Worm (Caenorhabditis elegans) whole organism, L3 larva: ENCODE measurements around the gene pigk-1.

Source experiments
- R02D3.7 ChIP-seq: fragments of 150-350 bp; optimal IDR thresholded peaks from 2 replicates; lab custom pipeline; 2014; ENCODE audit warnings: missing biosample characterization, missing genetic modification characterization
- ZK546.5 ChIP-seq: sonication (generic microtip); optimal IDR thresholded peaks from 2 replicates; lab custom pipeline; 2017; ENCODE audit warnings: missing biosample characterization, missing genetic modification characterization
- aly-2 ChIP-seq: fragments of 150-350 bp; optimal IDR thresholded peaks from 2 replicates; lab custom pipeline; 2014; ENCODE audit warnings: missing biosample characterization, missing genetic modification characterization
- ama-1 ChIP-seq: fragments of 150-350 bp; optimal IDR thresholded peaks from 2 replicates; lab custom pipeline; 2018
- ceh-16 ChIP-seq: sonication (generic microtip); optimal IDR thresholded peaks from 2 replicates; lab custom pipeline; 2017; ENCODE audit warnings: missing biosample characterization, missing genetic modification characterization
- ceh-28 ChIP-seq: fragments of 150-350 bp; optimal IDR thresholded peaks from 2 replicates; lab custom pipeline; 2014; ENCODE audit warnings: missing biosample characterization, missing genetic modification reagents, missing genetic modification characterization
- ceh-82 ChIP-seq: fragments of 150-350 bp; optimal IDR thresholded peaks from 2 replicates; lab custom pipeline; 2014; ENCODE audit warnings: missing biosample characterization, missing genetic modification characterization
- ceh-9 ChIP-seq: sonication (generic microtip); optimal IDR thresholded peaks from 2 replicates; lab custom pipeline; 2018; ENCODE audit warnings: missing biosample characterization, missing genetic modification characterization
- daf-12 ChIP-seq: fragments of 150-350 bp; optimal IDR thresholded peaks from 2 replicates; lab custom pipeline; 2014; ENCODE audit warnings: missing biosample characterization, missing genetic modification reagents, missing genetic modification characterization
- egl-27 ChIP-seq: sonication (generic microtip); optimal IDR thresholded peaks from 4 replicates; lab custom pipeline; 2017; ENCODE audit warnings: missing biosample characterization, missing genetic modification reagents, missing genetic modification characterization
- egl-5 ChIP-seq: fragments of 150-350 bp; optimal IDR thresholded peaks from 2 replicates; lab custom pipeline; 2017; ENCODE audit warnings: missing biosample characterization, missing genetic modification reagents, missing genetic modification characterization, inconsistent platforms
- elt-1 ChIP-seq: fragments of 150-350 bp; optimal IDR thresholded peaks from 2 replicates; lab custom pipeline; 2014; ENCODE audit warnings: missing biosample characterization, missing genetic modification characterization
- elt-2 ChIP-seq: sonication (generic microtip); optimal IDR thresholded peaks from 2 replicates; lab custom pipeline; 2016; ENCODE audit warnings: missing genetic modification reagents, mild to moderate bottlenecking, missing genetic modification characterization, missing compliant biosample characterization
- elt-3 ChIP-seq, 3 experiments: fragments of 150-350 bp in 1 of 3; sonication (generic microtip) in 2 of 3; optimal IDR thresholded peaks; 2 replicates in 2 of 3; 4 replicates in 1 of 3; lab custom pipeline; 2014 to 2017; ENCODE audit warnings: missing biosample characterization in 3 of 3, missing genetic modification characterization in 3 of 3
- eor-1 ChIP-seq, 2 experiments: fragments of 150-350 bp; optimal IDR thresholded peaks; 2 replicates each; lab custom pipeline; 2014 to 2018; ENCODE audit warnings: missing biosample characterization in 2 of 2, missing genetic modification characterization in 2 of 2
- fkh-10 ChIP-seq: sonication (generic microtip); optimal IDR thresholded peaks from 2 replicates; lab custom pipeline; 2017; ENCODE audit warnings: missing biosample characterization, missing genetic modification reagents, missing genetic modification characterization
- fkh-2 ChIP-seq: fragments of 150-350 bp; optimal IDR thresholded peaks from 2 replicates; lab custom pipeline; 2014; ENCODE audit warnings: missing biosample characterization, missing genetic modification reagents, missing genetic modification characterization
- fos-1 ChIP-seq: fragments of 150-350 bp; optimal IDR thresholded peaks from 2 replicates; lab custom pipeline; 2014; ENCODE audit warnings: missing biosample characterization, missing genetic modification characterization
- hmg-11 ChIP-seq: sonication (generic microtip); optimal IDR thresholded peaks from 2 replicates; lab custom pipeline; 2016; ENCODE audit warnings: missing genetic modification characterization, missing compliant biosample characterization
- jun-1 ChIP-seq: fragments of 150-350 bp; optimal IDR thresholded peaks from 2 replicates; lab custom pipeline; 2014; ENCODE audit warnings: missing biosample characterization, missing genetic modification reagents, missing genetic modification characterization
- lin-15B ChIP-seq: fragments of 150-350 bp; optimal IDR thresholded peaks from 2 replicates; lab custom pipeline; 2014; ENCODE audit warnings: missing biosample characterization, missing genetic modification characterization
- lin-39 ChIP-seq: fragments of 150-350 bp; optimal IDR thresholded peaks from 2 replicates; lab custom pipeline; 2018; ENCODE audit warnings: missing biosample characterization, missing genetic modification reagents, missing genetic modification characterization
- lsy-12 ChIP-seq: sonication (generic microtip); optimal IDR thresholded peaks from 2 replicates; lab custom pipeline; 2016; ENCODE audit warnings: mild to moderate bottlenecking, missing genetic modification characterization, missing compliant biosample characterization
- mdl-1 ChIP-seq: fragments of 150-350 bp; optimal IDR thresholded peaks from 2 replicates; lab custom pipeline; 2014; ENCODE audit warnings: missing biosample characterization, missing genetic modification characterization
- mml-1 ChIP-seq: fragments of 150-350 bp; sonication (generic microtip); optimal IDR thresholded peaks from 3 replicates; lab custom pipeline; 2014; ENCODE audit warnings: missing biosample characterization, missing genetic modification characterization
- nfya-1 ChIP-seq: sonication (generic microtip); optimal IDR thresholded peaks from 2 replicates; lab custom pipeline; 2017; ENCODE audit warnings: missing genetic modification characterization, mild to moderate bottlenecking, missing compliant biosample characterization, antibody characterized with exemption, moderate library complexity; ENCODE audit not compliant: insufficient read depth
- nhr-11 ChIP-seq: fragments of 150-350 bp; optimal IDR thresholded peaks from 2 replicates; lab custom pipeline; 2014; ENCODE audit warnings: missing biosample characterization, missing genetic modification characterization
- nhr-12 ChIP-seq: fragments of 150-350 bp; optimal IDR thresholded peaks from 2 replicates; lab custom pipeline; 2014; ENCODE audit warnings: missing biosample characterization, missing genetic modification characterization
- nhr-23 ChIP-seq: fragments of 150-350 bp; optimal IDR thresholded peaks from 2 replicates; lab custom pipeline; 2014; ENCODE audit warnings: missing biosample characterization, missing genetic modification reagents, missing genetic modification characterization
- nhr-237 ChIP-seq: fragments of 150-350 bp; optimal IDR thresholded peaks from 2 replicates; lab custom pipeline; 2014; ENCODE audit warnings: missing biosample characterization, missing genetic modification characterization
- nhr-25 ChIP-seq: sonication (generic microtip); optimal IDR thresholded peaks from 2 replicates; lab custom pipeline; 2017; ENCODE audit warnings: missing biosample characterization, missing genetic modification characterization
- nhr-28 ChIP-seq: fragments of 150-350 bp; optimal IDR thresholded peaks from 2 replicates; lab custom pipeline; 2014; ENCODE audit warnings: missing biosample characterization, missing genetic modification characterization
- nhr-43 ChIP-seq: sonication (generic microtip); optimal IDR thresholded peaks from 2 replicates; lab custom pipeline; 2016; ENCODE audit warnings: mild to moderate bottlenecking, missing genetic modification characterization, missing compliant biosample characterization; ENCODE audit not compliant: poor library complexity, severe bottlenecking
- nhr-67 ChIP-seq: fragments of 150-350 bp; optimal IDR thresholded peaks from 2 replicates; lab custom pipeline; 2014; ENCODE audit warnings: missing biosample characterization, missing genetic modification characterization
- nhr-76 ChIP-seq: fragments of 150-350 bp; sonication (generic microtip); optimal IDR thresholded peaks from 5 replicates; lab custom pipeline; 2014; ENCODE audit warnings: missing biosample characterization, missing genetic modification characterization
- nhr-77 ChIP-seq: fragments of 150-350 bp; optimal IDR thresholded peaks from 2 replicates; lab custom pipeline; 2014; ENCODE audit warnings: missing biosample characterization, missing genetic modification characterization
- pha-4 ChIP-seq: fragments of 150-350 bp; optimal IDR thresholded peaks from 2 replicates; lab custom pipeline; 2014; ENCODE audit warnings: missing biosample characterization, missing genetic modification reagents, missing genetic modification characterization
- pqm-1 ChIP-seq: fragments of 150-350 bp; optimal IDR thresholded peaks from 2 replicates; lab custom pipeline; 2017; ENCODE audit warnings: missing biosample characterization, missing genetic modification characterization, inconsistent platforms
- sea-2 ChIP-seq: fragments of 150-350 bp; sonication (generic microtip); optimal IDR thresholded peaks from 4 replicates; lab custom pipeline; 2014; ENCODE audit warnings: missing biosample characterization, missing genetic modification reagents, missing genetic modification characterization
- skn-1 ChIP-seq: fragments of 150-350 bp; optimal IDR thresholded peaks from 2 replicates; lab custom pipeline; 2014; ENCODE audit warnings: missing biosample characterization, missing genetic modification characterization
- snpc-4 ChIP-seq: fragments of 150-350 bp; optimal IDR thresholded peaks from 2 replicates; lab custom pipeline; 2014; ENCODE audit warnings: missing biosample characterization, missing genetic modification characterization
- tbx-2 ChIP-seq: sonication (generic microtip); optimal IDR thresholded peaks from 2 replicates; lab custom pipeline; 2016; ENCODE audit warnings: mild to moderate bottlenecking, missing genetic modification characterization, missing compliant biosample characterization
- unc-39 ChIP-seq: sonication (generic microtip); optimal IDR thresholded peaks from 4 replicates; lab custom pipeline; 2017; ENCODE audit warnings: missing biosample characterization, missing genetic modification characterization
- unc-62 ChIP-seq: fragments of 150-350 bp; sonication (generic microtip); optimal IDR thresholded peaks from 4 replicates; lab custom pipeline; 2014; ENCODE audit warnings: missing biosample characterization, missing genetic modification reagents, missing genetic modification characterization
- zag-1 ChIP-seq: fragments of 150-350 bp; optimal IDR thresholded peaks from 2 replicates; lab custom pipeline; 2014; ENCODE audit warnings: missing biosample characterization, missing genetic modification characterization
- ztf-11 ChIP-seq: fragments of 150-350 bp; optimal IDR thresholded peaks from 2 replicates; lab custom pipeline; 2014; ENCODE audit warnings: missing biosample characterization, missing genetic modification characterization
- ztf-4 ChIP-seq: fragments of 150-350 bp; optimal IDR thresholded peaks from 2 replicates; lab custom pipeline; 2014; ENCODE audit warnings: missing biosample characterization, missing genetic modification characterization

The pigk-1 gene

DNA sequence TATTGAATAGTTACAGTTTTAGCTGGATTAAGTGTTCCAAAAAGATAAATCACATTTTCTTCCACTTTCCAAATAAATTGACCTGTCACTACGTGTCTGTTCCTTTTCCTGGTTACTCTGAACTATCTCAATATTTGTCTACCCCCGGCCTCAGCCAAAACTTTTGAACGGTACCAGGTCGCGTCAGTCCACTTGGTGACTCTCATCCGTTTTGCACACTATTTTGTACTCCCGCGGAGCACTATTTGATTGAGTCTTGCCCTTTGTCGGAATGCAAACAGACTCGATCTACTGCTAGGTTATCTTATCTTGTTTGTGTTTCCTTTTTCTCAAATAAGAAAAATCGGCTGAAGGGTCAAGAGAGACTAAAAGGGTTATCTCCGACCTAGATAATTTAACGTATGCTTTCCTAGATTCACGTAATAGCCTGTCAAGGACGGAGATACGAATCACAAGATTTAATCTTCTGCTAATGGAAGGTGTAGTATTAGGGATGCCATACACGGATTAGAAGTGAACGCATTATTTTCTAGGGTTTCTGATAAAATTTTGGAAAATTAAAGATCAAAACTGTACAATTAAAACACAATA is 10.2 kb upstream of the pigk-1 start:
- peak; percentile 92 for TF ChIP-seq elt-1 (tag; lab: Kevin White, UChicago)
- TF ChIP-seq ama-1 (lab: Kevin White, UChicago) = peak; percentile 36
- TF ChIP-seq nhr-23 (tag; lab: Kevin White, UChicago) = peak; percentile 82
- TF ChIP-seq ceh-82 = no peak
- TF ChIP-seq unc-39 (tag; lab: Kevin White, UChicago) = no peak
- peak; percentile 5 for TF ChIP-seq nfya-1 (tag; lab: Kevin White, UChicago)
- peak in 1 of 3 experiments; percentile 29 for TF ChIP-seq elt-3 (tag; optimal IDR thresholded peaks at IDR 0.05; lab: Kevin White, UChicago)
- peak; percentile 58 for TF ChIP-seq nhr-25 (tag; lab: Kevin White, UChicago)
- TF ChIP-seq pha-4 = peak; percentile 76
- TF ChIP-seq, all 47 proteins: peak for 7

DNA sequence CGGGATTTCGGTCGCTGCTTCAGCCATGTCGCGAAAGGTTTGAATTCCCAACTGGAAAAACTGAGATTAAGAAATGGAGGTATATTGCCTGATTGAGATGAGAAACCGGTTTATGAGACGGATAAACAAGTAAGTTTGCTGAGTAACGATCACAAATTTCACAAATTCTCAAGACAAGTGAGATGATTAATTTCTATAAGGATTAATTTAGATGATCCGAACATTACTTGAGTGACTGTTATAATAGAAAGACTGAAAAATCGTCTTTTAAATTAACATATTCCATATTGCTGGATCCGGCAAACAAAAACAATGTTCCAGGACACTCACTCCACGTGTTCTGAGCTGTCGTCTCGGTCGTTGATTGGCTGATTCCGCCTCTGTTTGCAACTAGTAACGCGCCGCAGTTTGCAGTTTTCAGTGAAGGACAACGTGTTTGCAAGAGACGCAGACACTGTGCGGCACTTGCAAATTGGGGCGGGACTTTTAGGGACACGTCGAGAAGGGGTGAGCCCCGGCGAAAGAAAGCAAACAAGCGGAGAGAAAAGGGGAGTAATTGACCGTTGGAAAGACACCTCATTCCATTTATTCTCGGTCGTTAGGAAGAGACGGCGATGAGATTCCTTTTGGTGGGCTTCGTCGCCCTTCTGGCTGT is 9.1 kb upstream of the pigk-1 start, which contains the start of the genes imp-2 and enpl-1:
Gene imp-2, minus strand, starts transcription at position 51 of the 655 bp plus-strand sequence.
Gene enpl-1, plus strand, starts transcription at position 462 of the 655 bp plus-strand sequence.
- TF ChIP-seq nhr-28 = no peak
- TF ChIP-seq nhr-67 (tag; lab: Kevin White, UChicago) = no peak
- TF ChIP-seq elt-1 (tag; lab: Kevin White, UChicago) = peak; percentile 37
- TF ChIP-seq nhr-43 = peak; percentile 50
- TF ChIP-seq zag-1 (tag; lab: Kevin White, UChicago) = peak; percentile 50
- peak; percentile 23 for TF ChIP-seq snpc-4 (tag; lab: Kevin White, UChicago)
- peak; percentile 18 for TF ChIP-seq nhr-11 (tag; lab: Kevin White, UChicago)
- peak; percentile 97 for TF ChIP-seq lin-39 (tag; lab: Kevin White, UChicago)
- TF ChIP-seq unc-62 (GFP tag; lab: Kevin White, UChicago) = no peak
- peak; percentile 100 for TF ChIP-seq nfya-1 (tag; lab: Kevin White, UChicago)
- peak; percentile 71 for TF ChIP-seq tbx-2 (tag; lab: Kevin White, UChicago)
- TF ChIP-seq nhr-76 (tag; lab: Kevin White, UChicago) = no peak
- no peak for TF ChIP-seq ztf-11
- TF ChIP-seq egl-27 (tag; lab: Kevin White, UChicago) = peak; percentile 25
- TF ChIP-seq unc-39 (tag; lab: Kevin White, UChicago) = no peak
- no peak for TF ChIP-seq sea-2 (GFP tag; lab: Kevin White, UChicago)
- TF ChIP-seq fkh-2 (tag; lab: Kevin White, UChicago) = no peak
- TF ChIP-seq lin-15B (tag; lab: Kevin White, UChicago) = peak; percentile 92
- no peak for TF ChIP-seq elt-3 (tag; optimal IDR thresholded peaks at IDR 0.05; lab: Kevin White, UChicago)
- no peak for TF ChIP-seq fos-1 (tag; lab: Kevin White, UChicago)
- no peak for TF ChIP-seq nhr-237 (tag; lab: Kevin White, UChicago)
- no peak for TF ChIP-seq nhr-77 (tag; lab: Kevin White, UChicago)
- TF ChIP-seq egl-5 (tag; lab: Kevin White, UChicago) = peak; percentile 92
- peak; percentile 81 for TF ChIP-seq elt-2 (tag; lab: Kevin White, UChicago)
- no peak for TF ChIP-seq nhr-12 (tag; lab: Kevin White, UChicago)
- TF ChIP-seq ceh-28 = peak; percentile 79
- no peak for TF ChIP-seq daf-12 (tag; lab: Kevin White, UChicago)
- TF ChIP-seq ztf-4 = no peak
- peak; percentile 41 for TF ChIP-seq nhr-25 (tag; lab: Kevin White, UChicago)
- peak; percentile 78 for TF ChIP-seq R02D3.7 (tag; lab: Kevin White, UChicago)
- peak; percentile 94 for TF ChIP-seq pha-4
- peak; percentile 89 for TF ChIP-seq hmg-11 (tag; lab: Kevin White, UChicago)
- no peak for TF ChIP-seq ceh-16 (tag; lab: Kevin White, UChicago)
- TF ChIP-seq eor-1 (tag; optimal IDR thresholded peaks at IDR 0.05; lab: Kevin White, UChicago) = no peak
- TF ChIP-seq ZK546.5 (tag; lab: Kevin White, UChicago) = no peak
- TF ChIP-seq ama-1 (lab: Kevin White, UChicago) = peak; percentile 42
- TF ChIP-seq ceh-9 (tag; lab: Kevin White, UChicago) = no peak
- TF ChIP-seq aly-2 = no peak
- TF ChIP-seq ceh-82 = no peak
- TF ChIP-seq mdl-1 (tag; lab: Kevin White, UChicago) = peak; percentile 84
- TF ChIP-seq nhr-23 (tag; lab: Kevin White, UChicago) = peak; percentile 92
- TF ChIP-seq mml-1 = no peak
- peak; percentile 62 for TF ChIP-seq pqm-1 (tag; lab: Kevin White, UChicago)
- peak; percentile 76 for TF ChIP-seq skn-1 (tag; lab: Kevin White, UChicago)
- peak; percentile 49 for TF ChIP-seq fkh-10 (GFP tag; lab: Kevin White, UChicago)
- peak; percentile 86 for TF ChIP-seq jun-1
- TF ChIP-seq lsy-12 = peak; percentile 97
